Fruit fly (Drosophila melanogaster) whole organism, embryonic: ENCODE measurements around the gene Dop1R2.

ENCODE experiments used
- ATbp ChIP-seq: fragments of 200-800 bp; sonication (Bioruptor generic); optimal IDR thresholded peaks from 2 replicates; lab custom pipeline; 2017; ENCODE audit warnings: missing biosample characterization, mild to moderate bottlenecking, missing genetic modification characterization, missing genetic modification reagents
- Asciz ChIP-seq: fragments of 200-800 bp; sonication (Bioruptor generic); optimal IDR thresholded peaks from 2 replicates; lab custom pipeline; 2017; ENCODE audit warnings: missing biosample characterization, mild to moderate bottlenecking, missing genetic modification characterization, missing genetic modification reagents
- Atf3 ChIP-seq: fragments of 200-800 bp; sonication (Bioruptor generic); optimal IDR thresholded peaks from 3 replicates; lab custom pipeline; 2016; ENCODE audit warnings: missing biosample characterization, missing genetic modification characterization
- Awh ChIP-seq: fragments of 200-800 bp; sonication (Bioruptor generic); IDR thresholded peaks from 2 replicates; pipeline ENCODE4, ENCODE4 v1.3.6; 2022; ENCODE audit warnings: missing biosample characterization, missing genetic modification characterization
- CG1024 ChIP-seq: fragments of 200-800 bp; sonication (Bioruptor generic); IDR thresholded peaks from 2 replicates; pipeline ENCODE4 v1.3.6; 2022; ENCODE audit warnings: missing biosample characterization, missing genetic modification characterization
- CG11695 ChIP-seq: fragments of 200-800 bp; sonication (Bioruptor generic); IDR thresholded peaks from 3 replicates; pipeline ENCODE4 v1.3.6; 2022; ENCODE audit warnings: missing biosample characterization, missing genetic modification characterization
- CG11696 ChIP-seq: fragments of 200-800 bp; sonication (Bioruptor generic); IDR thresholded peaks from 2 replicates; pipeline ENCODE4 v1.3.6; 2022; ENCODE audit warnings: missing biosample characterization, missing genetic modification characterization
- CG13123 ChIP-seq: fragments of 200-800 bp; sonication (Bioruptor generic); optimal IDR thresholded peaks from 2 replicates; lab custom pipeline; 2016; ENCODE audit warnings: missing biosample characterization, missing genetic modification characterization
- CG14667 ChIP-seq: fragments of 200-800 bp; sonication (Bioruptor generic); IDR thresholded peaks from 2 replicates; pipeline ENCODE4 v1.3.6; 2022; ENCODE audit warnings: missing biosample characterization, missing genetic modification characterization
- CG15696 ChIP-seq: fragments of 200-800 bp; sonication (Bioruptor generic); optimal IDR thresholded peaks from 2 replicates; lab custom pipeline; 2019; ENCODE audit warnings: missing biosample characterization, mild to moderate bottlenecking, missing genetic modification characterization, moderate library complexity
- CG17328 ChIP-seq: fragments of 200-800 bp; sonication (Bioruptor generic); IDR thresholded peaks from 2 replicates; pipeline ENCODE4 v1.3.6; 2022; ENCODE audit warnings: missing biosample characterization, missing genetic modification characterization
- CG17385 ChIP-seq: fragments of 200-800 bp; sonication (Bioruptor generic); optimal IDR thresholded peaks from 3 replicates; lab custom pipeline; 2018; ENCODE audit warnings: missing biosample characterization, mild to moderate bottlenecking, missing genetic modification characterization
- CG2120 ChIP-seq: fragments of 200-800 bp; sonication (Bioruptor generic); optimal IDR thresholded peaks from 3 replicates; lab custom pipeline; 2016; ENCODE audit warnings: missing biosample characterization, missing genetic modification characterization
- CG2889 ChIP-seq: fragments of 200-800 bp; sonication (Bioruptor generic); IDR thresholded peaks from 3 replicates; pipeline ENCODE4 v1.3.6; 2022; ENCODE audit warnings: missing biosample characterization, missing genetic modification characterization
- CG33557 ChIP-seq: fragments of 200-800 bp; sonication (Bioruptor generic); optimal IDR thresholded peaks from 2 replicates; lab custom pipeline; 2019; ENCODE audit warnings: missing biosample characterization, mild to moderate bottlenecking, missing genetic modification characterization, moderate library complexity
- CG3726 ChIP-seq: fragments of 200-800 bp; sonication (Bioruptor generic); IDR thresholded peaks from 3 replicates; pipeline ENCODE4, ENCODE4 v1.3.6; 2022; ENCODE audit warnings: missing biosample characterization, missing genetic modification characterization
- CG42726 ChIP-seq: fragments of 200-800 bp; sonication (Bioruptor generic); IDR thresholded peaks from 2 replicates; pipeline ENCODE4 v1.3.6; 2022; ENCODE audit warnings: missing biosample characterization, missing genetic modification characterization; ENCODE audit not compliant: partially characterized antibody
- CG4424 ChIP-seq: fragments of 200-800 bp; sonication (Bioruptor generic); optimal IDR thresholded peaks from 3 replicates; lab custom pipeline; 2016; ENCODE audit warnings: missing biosample characterization, missing genetic modification characterization
- CG7556 ChIP-seq: fragments of 200-800 bp; sonication (Bioruptor generic); optimal IDR thresholded peaks from 2 replicates; lab custom pipeline; 2017; ENCODE audit warnings: missing biosample characterization, mild to moderate bottlenecking, missing genetic modification characterization
- CG8290 ChIP-seq, 3 experiments: fragments of 200-800 bp; sonication (Bioruptor generic); optimal IDR thresholded peaks; 2 replicates each; lab custom pipeline; 2016 to 2019; ENCODE audit warnings: missing biosample characterization in 3 of 3, missing genetic modification characterization in 3 of 3, mild to moderate bottlenecking in 2 of 3, moderate library complexity in 1 of 3
- CG8478 ChIP-seq: fragments of >200 bp; optimal IDR thresholded peaks from 2 replicates; lab custom pipeline; 2018
- CG8944 ChIP-seq: fragments of 200-800 bp; sonication (Bioruptor generic); optimal IDR thresholded peaks from 3 replicates; lab custom pipeline; 2016; ENCODE audit warnings: missing biosample characterization, missing genetic modification characterization
- CG9727 ChIP-seq: fragments of 200-800 bp; sonication (Bioruptor generic); optimal IDR thresholded peaks from 3 replicates; lab custom pipeline; 2017; ENCODE audit warnings: missing biosample characterization, mild to moderate bottlenecking, missing genetic modification characterization
- Dbx ChIP-seq: fragments of 200-800 bp; sonication (Bioruptor generic); IDR thresholded peaks from 3 replicates; pipeline ENCODE4 v1.3.6; 2022; ENCODE audit warnings: missing biosample characterization, missing genetic modification characterization
- Drgx ChIP-seq: fragments of 200-800 bp; sonication (Bioruptor generic); IDR thresholded peaks from 2 replicates; pipeline ENCODE4 v1.3.6; 2022; ENCODE audit warnings: missing biosample characterization, missing genetic modification characterization
- E2f1 ChIP-seq: fragments of 200-800 bp; sonication (Bioruptor generic); IDR thresholded peaks from 2 replicates; pipeline ENCODE4 v1.3.6; 2022; ENCODE audit warnings: missing biosample characterization, missing genetic modification characterization
- E2f2 ChIP-seq: fragments of 200-800 bp; sonication (Bioruptor generic); IDR thresholded peaks from 2 replicates; pipeline ENCODE4 v1.3.6; 2022; ENCODE audit warnings: missing biosample characterization, missing genetic modification characterization
- GATAe ChIP-seq: fragments of 200-800 bp; sonication (Bioruptor generic); conservative IDR thresholded peaks from 2 replicates; pipeline ENCODE4 v1.3.6; 2022; ENCODE audit warnings: missing biosample characterization, missing genetic modification characterization
- HLH54F ChIP-seq: fragments of 200-800 bp; sonication (Bioruptor generic); optimal IDR thresholded peaks from 3 replicates; lab custom pipeline; 2016; ENCODE audit warnings: missing biosample characterization, missing genetic modification characterization
- Hmr ChIP-seq: fragments of 200-800 bp; sonication (Bioruptor generic); optimal IDR thresholded peaks from 3 replicates; lab custom pipeline; 2017; ENCODE audit warnings: mild to moderate bottlenecking, missing biosample characterization, missing genetic modification reagents, missing genetic modification characterization
- Mes4 ChIP-seq: fragments of 200-800 bp; sonication (Bioruptor generic); optimal IDR thresholded peaks from 2 replicates; lab custom pipeline; 2016; ENCODE audit warnings: missing biosample characterization, missing genetic modification characterization
- Rfx ChIP-seq: fragments of 200-800 bp; sonication (Bioruptor generic); IDR thresholded peaks from 2 replicates; pipeline ENCODE4 v1.3.6; 2022; ENCODE audit warnings: missing biosample characterization, missing genetic modification characterization
- TFAM ChIP-seq: fragments of 200-800 bp; sonication (Bioruptor generic); optimal IDR thresholded peaks from 2 replicates; lab custom pipeline; 2017; ENCODE audit warnings: missing biosample characterization, missing genetic modification characterization, inconsistent platforms
- Xrp1 ChIP-seq: fragments of 200-800 bp; sonication (Bioruptor generic); IDR thresholded peaks from 2 replicates; pipeline ENCODE4 v1.3.6; 2022; ENCODE audit warnings: missing biosample characterization, missing genetic modification characterization
- ab ChIP-seq: fragments of 200-800 bp; sonication (Bioruptor generic); optimal IDR thresholded peaks from 2 replicates; lab custom pipeline; 2016; ENCODE audit warnings: missing biosample characterization, missing genetic modification characterization
- bcd ChIP-seq: fragments of 200-800 bp; sonication (Bioruptor generic); optimal IDR thresholded peaks from 2 replicates; lab custom pipeline; 2017; ENCODE audit warnings: missing biosample characterization, mild to moderate bottlenecking, missing genetic modification characterization
- chm ChIP-seq: fragments of 200-800 bp; sonication (Bioruptor generic); IDR thresholded peaks from 2 replicates; pipeline ENCODE4 v1.3.6; 2022; ENCODE audit warnings: missing biosample characterization, missing genetic modification characterization
- croc ChIP-seq: fragments of 200-800 bp; sonication (Bioruptor generic); conservative IDR thresholded peaks from 3 replicates; pipeline ENCODE4 v1.3.6; 2022; ENCODE audit warnings: missing biosample characterization, missing genetic modification characterization
- dan ChIP-seq: fragments of 200-800 bp; sonication (Bioruptor generic); IDR thresholded peaks from 2 replicates; pipeline ENCODE4 v1.3.6; 2022; ENCODE audit warnings: missing biosample characterization, missing genetic modification characterization
- danr ChIP-seq: fragments of 200-800 bp; sonication (Bioruptor generic); IDR thresholded peaks from 2 replicates; pipeline ENCODE4 v1.3.6; 2022; ENCODE audit warnings: missing biosample characterization, missing genetic modification characterization
- gce ChIP-seq: fragments of 200-800 bp; sonication (Bioruptor generic); IDR thresholded peaks from 3 replicates; pipeline ENCODE4 v1.3.6; 2022; ENCODE audit warnings: missing biosample characterization, missing genetic modification characterization
- insv ChIP-seq, 2 experiments: fragments of 200-800 bp; sonication (Bioruptor generic); optimal IDR thresholded peaks; 3 replicates each; lab custom pipeline; 2016 to 2018; ENCODE audit warnings: missing biosample characterization in 2 of 2, missing genetic modification characterization in 2 of 2
- lbe ChIP-seq: fragments of 200-800 bp; sonication (Bioruptor generic); optimal IDR thresholded peaks from 2 replicates; lab custom pipeline; 2016; ENCODE audit warnings: missing biosample characterization, mild to moderate bottlenecking, missing genetic modification characterization
- pho ChIP-seq: fragments of 200-800 bp; sonication (Bioruptor generic); optimal IDR thresholded peaks from 2 replicates; lab custom pipeline; 2016; ENCODE audit warnings: missing biosample characterization, missing genetic modification characterization
- ranshi ChIP-seq: fragments of 200-800 bp; sonication (Bioruptor generic); IDR thresholded peaks from 2 replicates; pipeline ENCODE4 v1.3.6; 2022; ENCODE audit warnings: missing biosample characterization, missing genetic modification characterization
- sd ChIP-seq: fragments of 200-800 bp; sonication (Bioruptor generic); optimal IDR thresholded peaks from 3 replicates; lab custom pipeline; 2018; ENCODE audit warnings: missing biosample characterization, mild to moderate bottlenecking, missing genetic modification characterization, moderate library complexity
- sens ChIP-seq: fragments of 200-800 bp; sonication (Bioruptor generic); peaks from one replicate; lab custom pipeline; 2016; ENCODE audit warnings: missing biosample characterization, missing genetic modification characterization
- tio ChIP-seq: fragments of 200-800 bp; sonication (Bioruptor generic); optimal IDR thresholded peaks from 2 replicates; lab custom pipeline; 2017; ENCODE audit warnings: missing biosample characterization, missing genetic modification characterization, inconsistent platforms
- zen2 ChIP-seq: fragments of 200-800 bp; sonication (Bioruptor generic); IDR thresholded peaks from 3 replicates; pipeline ENCODE4 v1.3.6; 2022; ENCODE audit warnings: missing biosample characterization, missing genetic modification characterization; ENCODE audit not compliant: partially characterized antibody
- zfh1 ChIP-seq: fragments of 200-800 bp; sonication (Bioruptor generic); IDR thresholded peaks from 3 replicates; pipeline ENCODE4 v1.3.6; 2022; ENCODE audit warnings: missing biosample characterization, missing genetic modification characterization

Gene Dop1R2

DNA sequence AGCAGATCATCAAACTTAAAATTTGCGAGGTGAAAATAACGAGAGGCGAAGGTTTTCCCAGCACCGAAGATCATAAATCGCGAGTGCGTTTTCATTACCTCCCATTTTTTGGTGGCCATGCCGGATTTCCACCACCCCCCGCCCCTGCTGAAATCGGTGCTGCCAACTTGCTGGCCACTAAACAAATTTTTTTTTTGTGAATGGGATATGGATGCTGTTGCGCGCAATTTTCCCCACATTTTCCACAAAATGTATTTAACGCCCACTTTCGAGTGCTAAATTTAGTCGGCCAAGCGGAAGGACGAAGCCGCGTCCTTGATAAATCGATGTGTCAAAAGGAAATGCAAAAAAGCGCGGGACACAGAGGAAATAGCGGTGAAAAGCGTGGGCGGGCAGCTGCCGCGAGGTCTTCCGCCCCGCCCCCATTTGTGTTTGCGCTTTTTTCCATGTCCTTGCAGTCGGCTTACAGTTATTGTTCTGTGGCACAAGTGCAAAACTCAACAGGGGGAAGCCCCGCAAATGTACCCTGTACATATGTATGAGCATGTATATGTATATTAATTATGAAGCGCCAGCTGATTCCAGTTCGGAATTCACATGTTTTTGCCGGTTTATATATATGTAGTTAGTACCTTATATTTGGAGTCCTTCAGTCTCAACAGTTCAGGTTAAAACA is 67.5 kb downstream of the Dop1R2 start (continued):
- TF ChIP-seq Drgx (peak; percentile 66), E2f2 (GFP tag; lab: Robert Waterston, UW) (no peak), bcd (no peak), CG11696 (no peak), TFAM (GFP tag; lab: Kevin White, UChicago) (no peak), CG8290 (GFP tag; optimal IDR thresholded peaks at IDR 0.05; lab: Kevin White, UChicago) (no peak), CG8290 (tag; optimal IDR thresholded peaks at IDR 0.05; lab: Kevin White, UChicago) (no peak), gce (GFP tag; lab: Robert Waterston, UW) (0 out of 3 replicates have a peak, but pooled peaks have one; percentile 16), CG2889 (GFP tag; lab: Robert Waterston, UW) (no peak), CG9727 (GFP tag; lab: Kevin White, UChicago) (no peak), dan (GFP tag; lab: Robert Waterston, UW) (no peak), CG1024 (GFP tag; lab: Robert Waterston, UW) (no peak), insv (GFP tag; optimal IDR thresholded peaks at IDR 0.05; lab: Kevin White, UChicago) (no peak), CG15696 (tag; lab: Kevin White, UChicago) (no peak), HLH54F (GFP tag; lab: Kevin White, UChicago) (no peak), CG17385 (peak; percentile 39), GATAe (GFP tag; lab: Robert Waterston, UW) (no peak), lbe (no peak), Asciz (GFP tag; lab: Kevin White, UChicago) (no peak), Xrp1 (GFP tag; lab: Robert Waterston, UW) (0 out of 2 replicates have a peak, but pooled peaks have one; percentile 7), Mes4 (no peak), sens (GFP tag; lab: Kevin White, UChicago) (peak; percentile 69), E2f1 (GFP tag; lab: Robert Waterston, UW) (peak; percentile 14; the same call in 1 of the 2 replicates), CG33557 (no peak), ranshi (GFP tag; lab: Robert Waterston, UW) (no peak), sd (tag; lab: Kevin White, UChicago) (no peak), chm (GFP tag; lab: Robert Waterston, UW) (0 out of 2 replicates have a peak, but pooled peaks have one; percentile 48), CG8944 (GFP tag; lab: Kevin White, UChicago) (no peak), Atf3 (GFP tag; lab: Kevin White, UChicago) (no peak), croc (GFP tag; lab: Robert Waterston, UW) (no peak), tio (GFP tag; lab: Kevin White, UChicago) (no peak), ab (GFP tag; lab: Kevin White, UChicago) (no peak), CG17328 (GFP tag; lab: Robert Waterston, UW) (no peak), Hmr (GFP tag; lab: Kevin White, UChicago) (no peak), CG3726 (no peak)

DNA sequence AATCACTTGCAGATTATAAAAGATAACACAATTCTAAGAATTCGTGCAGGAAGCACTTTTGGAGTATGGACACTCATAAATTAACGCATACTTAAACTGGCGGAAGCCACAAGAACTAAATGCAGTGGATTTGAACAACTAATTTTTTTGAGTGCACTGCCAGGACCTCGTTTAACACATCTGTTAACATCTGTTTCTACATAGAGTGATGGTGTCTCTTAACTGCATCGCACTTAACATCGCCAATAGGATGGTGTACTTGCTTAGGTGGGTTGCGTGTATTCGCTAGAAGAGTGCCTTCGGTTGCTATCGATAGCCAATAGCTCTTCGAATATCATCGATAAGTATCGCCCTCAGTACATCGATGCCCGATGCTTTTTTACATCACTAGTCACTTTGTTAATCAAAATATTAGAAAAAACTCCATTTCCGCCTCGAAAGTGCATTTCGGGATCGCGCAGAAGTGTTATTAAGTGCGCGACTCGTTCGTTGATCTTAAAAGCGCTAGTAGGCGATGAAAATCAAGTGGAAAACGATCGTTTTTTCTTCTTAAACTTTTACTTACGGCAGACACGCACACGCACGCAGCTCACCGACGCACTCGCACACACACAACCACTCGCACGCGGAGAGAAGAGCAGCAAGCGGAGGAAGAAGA is 68.2 kb downstream of the Dop1R2 start, which contains the start of gene alph:
Gene alph, plus strand, starts transcription at position 351 of the 658 bp plus-strand sequence.
- TF ChIP-seq CG2120 (peak; percentile 48), Awh (GFP tag; lab: Robert Waterston, UW) (no peak), ATbp (GFP tag; lab: Kevin White, UChicago) (peak; percentile 15), CG7556 (GFP tag; lab: Kevin White, UChicago) (peak; percentile 46), Dbx (GFP tag; lab: Robert Waterston, UW) (peak; percentile 62; the same call in 2 of the 3 replicates), CG4424 (peak; percentile 18), pho (GFP tag; lab: Kevin White, UChicago) (no peak), CG8478 (peak; percentile 78), danr (no peak), CG42726 (GFP tag; lab: Robert Waterston, UW) (peak; percentile 99), zfh1 (peak; percentile 26; the same call in 1 of the 3 replicates), sd (tag; lab: Kevin White, UChicago) (no peak), Rfx (peak; percentile 69), CG14667 (GFP tag; lab: Robert Waterston, UW) (no peak), CG13123 (no peak), CG11695 (GFP tag; lab: Robert Waterston, UW) (no peak), Drgx (peak; percentile 18; the same call in 1 of the 2 replicates), zen2 (GFP tag; lab: Robert Waterston, UW) (peak; percentile 93)
